Worm (Caenorhabditis elegans): ENCODE measurements around the gene C17H12.3.
A peak's percentile ranks its signal among the peaks of the same experiment; 100 is the strongest.
"Not testable (repeated sequence)": the region's sequence is repeated elsewhere in the genome, so short reads cannot be mapped to it uniquely, and the experiment has no call there.

Gene C17H12.3

DNA sequence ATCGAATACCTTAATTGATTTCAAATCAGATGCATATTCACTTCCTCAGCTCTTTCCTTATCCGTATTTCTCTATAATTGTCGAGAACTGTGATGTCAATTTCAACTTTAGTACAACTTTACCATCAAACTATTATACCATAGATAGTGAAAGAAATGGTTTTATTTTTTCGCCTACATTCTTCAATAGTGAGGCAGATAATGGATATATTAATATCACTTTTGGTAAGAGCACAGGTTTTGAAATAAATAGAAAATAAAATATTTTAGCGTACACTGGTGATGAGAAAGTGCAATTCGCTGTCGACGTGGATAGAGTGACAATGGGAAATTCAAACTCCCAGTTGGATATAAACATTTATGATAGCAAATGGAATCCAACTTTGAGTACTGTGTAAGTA lies 36.8 kb upstream of the C17H12.3 start:
- TF ChIP-seq lsy-2 (tag; optimal IDR thresholded peaks at IDR 0.05) = no peak
- no peak for TF ChIP-seq elt-1 (tag; optimal IDR thresholded peaks at IDR 0.05)
- no peak for TF ChIP-seq peb-1 (tag; optimal IDR thresholded peaks at IDR 0.05)
- TF ChIP-seq skn-1 (tag; optimal IDR thresholded peaks at IDR 0.05) = no peak
- TF ChIP-seq dmd-4 (tag; optimal IDR thresholded peaks at IDR 0.05) = no peak
- TF ChIP-seq egl-27 (tag; optimal IDR thresholded peaks at IDR 0.05) = no peak
- no peak for TF ChIP-seq sma-9 (GFP tag; optimal IDR thresholded peaks at IDR 0.05)
- TF ChIP-seq sma-9 (tag; optimal IDR thresholded peaks at IDR 0.05) = no peak
- no peak for TF ChIP-seq lin-39 (tag; optimal IDR thresholded peaks at IDR 0.05)
- TF ChIP-seq ama-1 (optimal IDR thresholded peaks at IDR 0.05) = no peak
- TF ChIP-seq R02D3.7 (tag; optimal IDR thresholded peaks at IDR 0.05) = no peak
- no peak for TF ChIP-seq lin-11 (tag; optimal IDR thresholded peaks at IDR 0.05)
- TF ChIP-seq nhr-21 (tag; optimal IDR thresholded peaks at IDR 0.05) = no peak
- TF ChIP-seq blmp-1 (tag; optimal IDR thresholded peaks at IDR 0.05; ENCODE audit: insufficient read depth) = no peak
- TF ChIP-seq unc-39 (tag; optimal IDR thresholded peaks at IDR 0.05) = no peak
- TF ChIP-seq nhr-237 (tag; optimal IDR thresholded peaks at IDR 0.05) = no peak
- TF ChIP-seq F13H6.1 (tag; optimal IDR thresholded peaks at IDR 0.05) = no peak

- no peak for TF ChIP-seq nhr-12 (tag; optimal IDR thresholded peaks at IDR 0.05)
- TF ChIP-seq fos-1 (tag; optimal IDR thresholded peaks at IDR 0.05) = peak; percentile 94
Observed at ce11 chrIV:6829902-6830301, 34.5 kb upstream of the C17H12.3 start, which contains the start of gene H20E11.1. H20E11.1 (plus strand) TSS chrIV:6830145.

DNA sequence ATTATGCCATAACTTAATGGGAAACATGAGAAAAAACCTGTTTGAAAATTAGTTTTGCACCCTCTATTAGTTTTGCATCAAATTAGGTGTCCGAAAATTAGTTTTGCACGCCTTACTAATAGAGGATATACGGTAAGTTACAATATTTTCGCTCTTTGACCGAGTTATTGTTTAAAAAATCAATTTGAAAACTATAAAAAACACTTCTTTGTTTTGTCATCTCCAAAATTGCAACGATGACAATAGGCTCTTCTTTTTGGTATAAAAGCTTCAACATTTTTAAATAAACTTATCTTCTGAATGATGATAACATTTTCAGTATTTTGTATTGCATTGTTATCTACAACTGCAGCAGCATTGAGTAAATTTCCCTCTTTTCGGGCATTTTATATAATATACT lies 32.0 kb upstream of the C17H12.3 start, which contains the start of gene H20E11.2:
H20E11.2 (plus strand) TSS at position 301 of the 400 bp plus-strand sequence.
- TF ChIP-seq unc-62 (GFP tag; optimal IDR thresholded peaks at IDR 0.05); ceh-16 (tag; optimal IDR thresholded peaks at IDR 0.05); lsy-2 (tag; optimal IDR thresholded peaks at IDR 0.05): not testable (repeated sequence)

- TF ChIP-seq sem-4 (tag; optimal IDR thresholded peaks at IDR 0.05) (no peak), sma-3 (GFP tag; optimal IDR thresholded peaks at IDR 0.05) (no peak), ztf-1 (GFP tag; conservative IDR thresholded peaks at IDR 0.05) (no peak), crh-2 (tag; optimal IDR thresholded peaks at IDR 0.05) (no peak), fos-1 (tag; optimal IDR thresholded peaks at IDR 0.05) (peak; percentile 49), skn-1 (tag; optimal IDR thresholded peaks at IDR 0.05) (peak; percentile 85)
Observed at ce11 chrIV:6824622-6825021, 29.2 kb upstream of the C17H12.3 start, which contains the start of gene H20E11.3. H20E11.3 (plus strand) TSS chrIV:6824816.

DNA sequence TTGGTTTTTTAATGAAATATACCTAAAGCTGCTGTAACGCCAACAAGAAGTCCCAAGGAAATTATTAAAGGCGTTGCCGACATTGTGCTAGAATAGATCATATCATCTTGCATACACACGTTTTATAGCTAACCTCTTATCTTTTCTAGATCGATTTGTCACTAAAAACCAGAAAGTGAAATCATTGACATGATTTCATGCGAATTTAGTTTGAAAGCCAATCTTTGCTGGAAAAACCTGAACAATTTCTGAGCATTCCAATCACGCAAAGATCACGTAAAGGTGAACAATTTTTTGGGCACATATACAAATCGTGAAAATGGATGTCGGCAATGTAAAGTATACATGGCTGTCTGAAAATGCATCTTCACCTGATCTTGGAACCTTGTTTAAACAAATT lies 27.0 kb upstream of the C17H12.3 start, which contains the start of gene C17H12.6:
C17H12.6 (minus strand) TSS at position 101 of the 400 bp plus-strand sequence.
- no peak for TF ChIP-seq skn-1 (tag; optimal IDR thresholded peaks at IDR 0.05)
- TF ChIP-seq sma-9 (GFP tag; optimal IDR thresholded peaks at IDR 0.05) = no peak
- TF ChIP-seq sma-9 (tag; optimal IDR thresholded peaks at IDR 0.05) = no peak
- TF ChIP-seq ceh-16 (tag; optimal IDR thresholded peaks at IDR 0.05) = no peak
- no peak for TF ChIP-seq aly-2 (tag; optimal IDR thresholded peaks at IDR 0.05)
- no peak for TF ChIP-seq ceh-82 (tag; optimal IDR thresholded peaks at IDR 0.05)
- no peak for TF ChIP-seq zag-1 (tag; optimal IDR thresholded peaks at IDR 0.05)
- no peak for TF ChIP-seq mab-5 (tag; optimal IDR thresholded peaks at IDR 0.05)
- TF ChIP-seq sem-4 (tag; optimal IDR thresholded peaks at IDR 0.05) = no peak
- TF ChIP-seq fos-1 (tag; optimal IDR thresholded peaks at IDR 0.05) = no peak
- no peak for TF ChIP-seq lin-11 (tag; optimal IDR thresholded peaks at IDR 0.05)
- no peak for TF ChIP-seq ztf-11 (tag; optimal IDR thresholded peaks at IDR 0.05)
- no peak for TF ChIP-seq alr-1 (tag; optimal IDR thresholded peaks at IDR 0.05)
- TF ChIP-seq lsy-2 (tag; optimal IDR thresholded peaks at IDR 0.05) = no peak
- TF ChIP-seq F13H6.1 (tag; optimal IDR thresholded peaks at IDR 0.05) = no peak
- no peak for TF ChIP-seq blmp-1 (tag; optimal IDR thresholded peaks at IDR 0.05; ENCODE audit: insufficient read depth)
- no peak for TF ChIP-seq C34F6.9 (tag; optimal IDR thresholded peaks at IDR 0.05)
- no peak for TF ChIP-seq ama-1 (optimal IDR thresholded peaks at IDR 0.05)
- TF ChIP-seq crh-2 (tag; optimal IDR thresholded peaks at IDR 0.05) = no peak
- no peak for TF ChIP-seq egl-27 (tag; optimal IDR thresholded peaks at IDR 0.05)
- TF ChIP-seq nhr-25 (tag; optimal IDR thresholded peaks at IDR 0.05) = no peak

ce11 chrIV:6821709-6822108 lies 26.3 kb upstream of the C17H12.3 start:
- TF ChIP-seq nhr-21 (tag; optimal IDR thresholded peaks at IDR 0.05) (no peak), nhr-129 (tag; optimal IDR thresholded peaks at IDR 0.05) (no peak)

Data from whole organism, L2 larva.